Fruit fly (Drosophila melanogaster): ENCODE results near the gene hng3.

Gene hng3

dm6 chr3L:724518-725341, 30.6 kb downstream of the hng3 start:
- no peak for TF ChIP-seq noc (tag; optimal IDR thresholded peaks at IDR 0.05)

- no peak for TF ChIP-seq noc (tag; optimal IDR thresholded peaks at IDR 0.05)
Observed at dm6 chr3L:723654-724461, 31.4 kb downstream of the hng3 start.

- TF ChIP-seq noc (tag; optimal IDR thresholded peaks at IDR 0.05): no peak
Observed at dm6 chr3L:722386-722785, 32.9 kb downstream of the hng3 start.

dm6 chr3L:721863-722262, 33.4 kb downstream of the hng3 start:
- no peak for TF ChIP-seq noc (tag; optimal IDR thresholded peaks at IDR 0.05)

dm6 chr3L:721026-721425, 34.3 kb downstream of the hng3 start:
- TF ChIP-seq noc (tag; optimal IDR thresholded peaks at IDR 0.05): no peak

- TF ChIP-seq noc (tag; optimal IDR thresholded peaks at IDR 0.05): no peak
Observed at dm6 chr3L:718378-718777, 36.9 kb downstream of the hng3 start.

- TF ChIP-seq noc (tag; optimal IDR thresholded peaks at IDR 0.05): no peak
Observed at dm6 chr3L:716078-716477, 39.2 kb downstream of the hng3 start.

- peak; percentile 5 for TF ChIP-seq noc (tag; optimal IDR thresholded peaks at IDR 0.05)
Observed at dm6 chr3L:711839-712553, 43.3 kb downstream of the hng3 start, which contains the start of gene CG13896. Gene CG13896, minus strand, starts transcription at chr3L:711850.

dm6 chr3L:710345-710822, 44.9 kb downstream of the hng3 start, which contains the start of gene CkIIalpha-i3:
Gene CkIIalpha-i3, minus strand, starts transcription at chr3L:710607.
- no peak for TF ChIP-seq noc (tag; optimal IDR thresholded peaks at IDR 0.05)

- no peak for TF ChIP-seq noc (tag; optimal IDR thresholded peaks at IDR 0.05)
Observed at dm6 chr3L:709882-710281, 45.4 kb downstream of the hng3 start.

- no peak for TF ChIP-seq noc (tag; optimal IDR thresholded peaks at IDR 0.05)
Observed at dm6 chr3L:707992-708489, 47.2 kb downstream of the hng3 start, which contains the start of gene CG13895. Gene CG13895, minus strand, starts transcription at chr3L:708205.

dm6 chr3L:704661-705543, 50.4 kb downstream of the hng3 start:
- no peak for TF ChIP-seq noc (tag; optimal IDR thresholded peaks at IDR 0.05)

dm6 chr3L:703160-703793, 52.0 kb downstream of the hng3 start:
- no peak for TF ChIP-seq noc (tag; optimal IDR thresholded peaks at IDR 0.05)
